Worm (Caenorhabditis elegans): ENCODE measurements around the gene Y39E4B.6.

DNA sequence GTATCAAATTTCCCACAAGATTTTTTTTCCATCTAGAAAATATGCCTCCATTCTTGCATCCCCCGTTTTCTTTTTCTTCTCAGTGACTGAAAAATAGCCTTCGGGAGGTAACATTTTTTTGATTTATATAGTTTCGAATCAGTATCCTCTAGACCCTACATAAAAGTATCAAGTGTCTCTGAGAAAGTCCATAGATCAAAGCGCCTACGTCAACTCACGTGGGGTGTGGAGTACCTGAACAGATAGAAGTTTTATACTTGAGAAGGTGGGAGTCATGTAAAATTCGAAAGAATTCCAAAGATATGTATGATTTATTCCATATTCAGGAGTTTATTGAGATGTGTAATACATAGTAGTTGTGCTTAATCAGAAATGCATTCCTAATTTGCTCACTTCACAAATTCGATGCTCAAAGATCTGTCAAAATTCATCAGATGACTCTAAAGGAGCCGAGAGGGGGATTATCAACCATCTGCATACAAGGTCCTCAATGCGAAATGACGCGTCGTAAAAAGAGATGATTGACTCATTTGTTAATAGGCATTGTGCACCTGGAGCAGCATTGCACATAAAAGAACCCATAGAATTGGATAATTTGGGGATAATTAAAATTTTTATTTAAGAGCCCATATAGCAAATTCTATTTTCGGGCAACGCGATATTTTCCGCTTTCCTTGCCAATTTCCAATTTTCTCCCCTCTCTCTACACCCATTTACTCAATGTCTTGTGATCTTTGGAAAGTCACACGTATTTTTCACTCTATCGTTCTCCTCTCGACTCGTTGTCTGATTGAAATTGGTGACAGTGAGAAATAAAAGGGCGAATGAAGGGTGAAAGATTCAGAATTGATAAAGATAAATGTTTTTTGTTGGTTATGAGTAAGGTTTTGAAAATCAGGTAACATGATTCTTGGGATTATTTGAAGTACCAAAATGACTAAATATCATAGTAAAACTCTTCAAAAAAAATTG lies 6.1 kb upstream of the Y39E4B.6 start:
- no peak for TF ChIP-seq klf-2 (GFP tag; conservative IDR thresholded peaks at IDR 0.05)
- TF ChIP-seq ztf-29 (GFP tag; IDR thresholded peaks at IDR 0.05), result no peak
- peak; percentile 4 for TF ChIP-seq cog-1 (tag; optimal IDR thresholded peaks at IDR 0.05)
- no peak for TF ChIP-seq T22C8.4 (GFP tag; IDR thresholded peaks at IDR 0.05)
- TF ChIP-seq tab-1 (GFP tag; IDR thresholded peaks at IDR 0.05), result no peak
- no peak for TF ChIP-seq flt-1 (GFP tag; IDR thresholded peaks at IDR 0.05)
- no peak for TF ChIP-seq ztf-23 (GFP tag; IDR thresholded peaks at IDR 0.05)
- no peak for TF ChIP-seq ref-1 (GFP tag; conservative IDR thresholded peaks at IDR 0.05)
